Fruit fly (Drosophila melanogaster): ENCODE results near the gene DCTN1-p150.

dm6 chr3L:13956667-13957066 lies 27.5 kb downstream of the DCTN1-p150 start:
- TF ChIP-seq h (optimal IDR thresholded peaks at IDR 0.05) (no peak), Sin3A (optimal IDR thresholded peaks at IDR 0.05) (no peak), Myc (optimal IDR thresholded peaks at IDR 0.05) (no peak), ttk (optimal IDR thresholded peaks at IDR 0.05) (no peak), psq (optimal IDR thresholded peaks at IDR 0.05) (no peak), insv (optimal IDR thresholded peaks at IDR 0.05) (no peak)

Measured in Kc167 (cell line).